Worm (Caenorhabditis elegans): ENCODE results near the gene aqp-6.

Gene aqp-6

ce11 chrV:10648146-10648545, at the start of gene aqp-6:
TSS of gene aqp-6 (plus strand) at chrV:10648446.
- TF ChIP-seq sea-1 (GFP tag; conservative IDR thresholded peaks at IDR 0.05), result no peak
- TF ChIP-seq B0310.2 (tag; optimal IDR thresholded peaks at IDR 0.05), result no peak
- TF ChIP-seq aly-1 (tag; optimal IDR thresholded peaks at IDR 0.05), result no peak
- no peak for TF ChIP-seq hmg-4 (GFP tag; optimal IDR thresholded peaks at IDR 0.05)
- no peak for TF ChIP-seq ceh-13 (GFP tag; optimal IDR thresholded peaks at IDR 0.05)
- no peak for TF ChIP-seq hnd-1 (tag; optimal IDR thresholded peaks at IDR 0.05)
- no peak for TF ChIP-seq tbx-11 (GFP tag; IDR thresholded peaks at IDR 0.05)
- no peak for TF ChIP-seq scrt-1 (GFP tag; IDR thresholded peaks at IDR 0.05)
- no peak for TF ChIP-seq ama-1 (optimal IDR thresholded peaks at IDR 0.05)
- no peak for TF ChIP-seq hmbx-1 (tag; optimal IDR thresholded peaks at IDR 0.05)
- TF ChIP-seq ets-7 (tag; optimal IDR thresholded peaks at IDR 0.05), result no peak
- TF ChIP-seq F13C5.2 (tag; optimal IDR thresholded peaks at IDR 0.05), result no peak

DNA sequence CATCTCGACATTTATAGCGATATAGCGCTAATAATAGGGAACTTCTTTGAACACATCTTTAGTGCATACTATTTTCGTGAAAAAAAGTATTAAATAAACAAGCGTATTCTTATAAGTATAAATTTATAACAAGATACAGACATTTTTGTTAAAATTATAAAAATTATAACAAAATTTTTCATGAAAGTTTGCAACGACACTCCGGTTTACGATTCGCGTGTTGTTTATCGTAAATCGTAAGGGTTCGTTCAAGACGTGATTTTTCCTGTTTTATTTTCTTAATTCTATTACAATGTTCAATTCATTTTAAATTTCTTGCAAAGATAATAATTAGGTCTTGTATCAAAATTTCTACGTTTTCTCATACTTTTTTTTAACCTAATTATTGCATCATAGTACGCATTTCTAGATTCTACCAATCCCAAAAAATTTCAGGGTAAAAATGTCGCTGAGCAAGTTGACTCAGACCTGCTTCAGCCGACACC, 49.5 kb upstream of the aqp-6 start, which contains the start of gene scpl-4:
Gene scpl-4 (plus strand): TSS at position 435 of the 485 bp plus-strand sequence.
- no peak for TF ChIP-seq tra-4 (tag; optimal IDR thresholded peaks at IDR 0.05)
- no peak for TF ChIP-seq F13C5.2 (tag; optimal IDR thresholded peaks at IDR 0.05)
- TF ChIP-seq scrt-1 (GFP tag; IDR thresholded peaks at IDR 0.05), result no peak
- no peak for TF ChIP-seq flt-1 (GFP tag; IDR thresholded peaks at IDR 0.05)
- TF ChIP-seq aly-1 (tag; optimal IDR thresholded peaks at IDR 0.05), result no peak
- TF ChIP-seq sea-1 (GFP tag; conservative IDR thresholded peaks at IDR 0.05), result no peak
- TF ChIP-seq tbx-11 (GFP tag; IDR thresholded peaks at IDR 0.05), result no peak
- TF ChIP-seq hmg-4 (GFP tag; optimal IDR thresholded peaks at IDR 0.05), result no peak
- TF ChIP-seq pes-1 (GFP tag; IDR thresholded peaks at IDR 0.05), result no peak
- no peak for TF ChIP-seq tbx-37 (GFP tag; conservative IDR thresholded peaks at IDR 0.05)
- no peak for TF ChIP-seq ceh-13 (GFP tag; optimal IDR thresholded peaks at IDR 0.05)
- no peak for TF ChIP-seq ets-7 (tag; optimal IDR thresholded peaks at IDR 0.05)
- TF ChIP-seq hmbx-1 (tag; optimal IDR thresholded peaks at IDR 0.05), result no peak
- no peak for TF ChIP-seq ama-1 (optimal IDR thresholded peaks at IDR 0.05)

DNA sequence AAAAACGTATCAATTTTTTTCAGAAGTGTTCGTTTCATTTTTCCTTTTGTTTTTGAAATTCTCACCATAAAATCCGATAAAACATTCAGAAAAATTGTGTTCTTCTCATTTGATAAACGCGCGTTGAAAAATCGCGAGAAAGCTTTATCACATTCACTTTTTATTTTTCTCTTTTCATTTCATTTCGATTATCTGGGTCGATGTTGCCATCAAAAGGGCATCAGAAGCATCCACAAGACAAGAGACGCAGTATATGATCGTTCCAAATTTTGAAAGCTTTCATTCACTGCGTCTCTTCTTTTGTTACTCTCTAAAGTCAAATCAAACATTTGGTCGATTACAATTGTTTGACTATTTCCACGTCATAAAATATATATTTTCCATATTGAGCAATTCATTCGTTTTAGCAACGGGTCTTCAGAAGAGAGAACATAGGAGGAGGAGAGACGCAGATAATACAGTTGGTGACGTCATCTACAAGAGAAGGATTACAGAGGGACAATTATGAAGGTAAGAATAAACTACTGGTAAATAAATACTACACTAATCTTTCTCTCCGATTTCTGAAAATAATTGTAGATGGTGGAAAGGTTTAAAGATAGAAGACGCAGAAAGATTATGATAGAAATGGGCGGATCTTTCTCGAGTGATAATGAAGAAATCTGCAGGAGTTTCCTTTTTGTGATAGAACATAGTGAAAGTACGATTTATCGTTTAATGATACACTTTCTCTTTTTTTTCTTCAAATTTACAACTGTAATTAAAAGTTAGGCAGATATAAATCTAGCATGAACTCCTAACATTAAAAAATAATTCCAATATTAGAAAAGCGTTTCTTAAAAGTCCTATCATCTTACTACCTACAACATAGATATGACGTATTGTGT, 46.0 kb upstream of the aqp-6 start, which contains the start of gene H27A22.1:
Gene H27A22.1 (plus strand): TSS at position 505 of the 887 bp plus-strand sequence.
- no peak for TF ChIP-seq ets-7 (tag; optimal IDR thresholded peaks at IDR 0.05)
- TF ChIP-seq F13C5.2 (tag; optimal IDR thresholded peaks at IDR 0.05), result no peak
- TF ChIP-seq tra-4 (tag; optimal IDR thresholded peaks at IDR 0.05), result no peak
- no peak for TF ChIP-seq ceh-36 (tag; optimal IDR thresholded peaks at IDR 0.05)
- TF ChIP-seq tbx-11 (GFP tag; IDR thresholded peaks at IDR 0.05), result no peak
- TF ChIP-seq ceh-13 (GFP tag; optimal IDR thresholded peaks at IDR 0.05), result no peak
- no peak for TF ChIP-seq flt-1 (GFP tag; IDR thresholded peaks at IDR 0.05)
- TF ChIP-seq tbx-37 (GFP tag; conservative IDR thresholded peaks at IDR 0.05), result no peak
- no peak for TF ChIP-seq B0310.2 (tag; optimal IDR thresholded peaks at IDR 0.05)

DNA sequence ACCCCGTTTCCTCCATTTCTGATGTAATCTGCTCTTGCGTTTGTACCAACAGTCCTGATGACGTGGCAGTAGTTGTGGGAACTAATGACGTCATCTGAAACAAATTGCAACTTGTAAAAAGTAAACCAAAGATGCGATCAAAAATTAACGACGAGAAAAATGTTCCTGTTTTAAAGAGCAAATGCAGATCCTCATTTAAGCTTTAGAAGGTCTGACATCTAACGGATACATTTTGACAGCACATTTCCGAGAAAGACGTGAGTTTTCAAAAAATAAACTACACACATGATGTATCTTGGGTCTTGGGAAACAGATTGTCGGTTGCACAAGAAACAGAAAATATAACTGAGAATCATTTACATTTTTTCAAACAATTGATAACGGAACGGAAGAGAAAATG, 32.8 kb upstream of the aqp-6 start, which contains the start of gene H09F14.1:
Gene H09F14.1 (minus strand): TSS at position 101 of the 400 bp plus-strand sequence.
- TF ChIP-seq ama-1 (optimal IDR thresholded peaks at IDR 0.05) (no peak), ceh-13 (GFP tag; optimal IDR thresholded peaks at IDR 0.05) (no peak), tra-4 (tag; optimal IDR thresholded peaks at IDR 0.05) (no peak), hmg-4 (GFP tag; optimal IDR thresholded peaks at IDR 0.05) (no peak), B0310.2 (tag; optimal IDR thresholded peaks at IDR 0.05) (no peak), hmbx-1 (tag; optimal IDR thresholded peaks at IDR 0.05) (no peak), F13C5.2 (tag; optimal IDR thresholded peaks at IDR 0.05) (no peak), tbx-11 (GFP tag; IDR thresholded peaks at IDR 0.05) (no peak), tbx-37 (GFP tag; conservative IDR thresholded peaks at IDR 0.05) (no peak), flt-1 (GFP tag; IDR thresholded peaks at IDR 0.05) (no peak), ets-7 (tag; optimal IDR thresholded peaks at IDR 0.05) (no peak), sea-1 (GFP tag; conservative IDR thresholded peaks at IDR 0.05) (no peak), pes-1 (GFP tag; IDR thresholded peaks at IDR 0.05) (no peak), ceh-36 (tag; optimal IDR thresholded peaks at IDR 0.05) (no peak), scrt-1 (GFP tag; IDR thresholded peaks at IDR 0.05) (no peak), aly-1 (tag; optimal IDR thresholded peaks at IDR 0.05) (no peak)

ce11 chrV:10630497-10630896, 17.7 kb upstream of the aqp-6 start:
- TF ChIP-seq aly-1 (tag; optimal IDR thresholded peaks at IDR 0.05) (no peak), pes-1 (GFP tag; IDR thresholded peaks at IDR 0.05) (no peak), hmg-4 (GFP tag; optimal IDR thresholded peaks at IDR 0.05) (no peak), hmbx-1 (tag; optimal IDR thresholded peaks at IDR 0.05) (no peak), flt-1 (GFP tag; IDR thresholded peaks at IDR 0.05) (no peak), sea-1 (GFP tag; conservative IDR thresholded peaks at IDR 0.05) (no peak), ceh-13 (GFP tag; optimal IDR thresholded peaks at IDR 0.05) (no peak), tra-4 (tag; optimal IDR thresholded peaks at IDR 0.05) (no peak), tbx-37 (GFP tag; conservative IDR thresholded peaks at IDR 0.05) (no peak), ceh-36 (tag; optimal IDR thresholded peaks at IDR 0.05) (no peak), hnd-1 (tag; optimal IDR thresholded peaks at IDR 0.05) (no peak), B0310.2 (tag; optimal IDR thresholded peaks at IDR 0.05) (no peak), scrt-1 (GFP tag; IDR thresholded peaks at IDR 0.05) (no peak), ets-7 (tag; optimal IDR thresholded peaks at IDR 0.05) (no peak), ama-1 (optimal IDR thresholded peaks at IDR 0.05) (no peak), F13C5.2 (tag; optimal IDR thresholded peaks at IDR 0.05) (no peak), tbx-11 (GFP tag; IDR thresholded peaks at IDR 0.05) (no peak)

DNA sequence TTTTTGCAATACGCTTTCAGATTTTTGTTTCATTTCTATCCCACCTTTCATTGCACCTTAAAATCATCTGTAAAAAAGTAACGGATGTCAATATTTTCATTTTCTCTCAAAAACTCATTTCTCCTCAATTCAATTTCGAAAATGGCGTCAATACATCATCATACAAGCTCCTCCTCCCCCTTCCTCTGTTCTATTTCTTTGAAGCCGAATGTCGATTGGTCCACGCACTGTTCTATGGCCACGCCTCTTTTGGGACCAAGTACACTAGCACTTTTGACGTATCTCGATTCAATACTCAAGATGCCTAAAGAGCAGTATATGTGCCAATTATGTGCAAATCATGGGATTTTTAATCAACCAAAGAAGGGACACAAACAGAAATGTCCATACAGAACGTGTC, 15.5 kb upstream of the aqp-6 start, which contains the start of gene mab-23:
Gene mab-23 (plus strand): TSS at position 301 of the 400 bp plus-strand sequence.
- TF ChIP-seq tra-4 (tag; optimal IDR thresholded peaks at IDR 0.05), result no peak
- no peak for TF ChIP-seq hmbx-1 (tag; optimal IDR thresholded peaks at IDR 0.05)
- TF ChIP-seq hmg-4 (GFP tag; optimal IDR thresholded peaks at IDR 0.05), result no peak
- TF ChIP-seq aly-1 (tag; optimal IDR thresholded peaks at IDR 0.05), result no peak
- TF ChIP-seq tbx-11 (GFP tag; IDR thresholded peaks at IDR 0.05), result no peak
- no peak for TF ChIP-seq ceh-36 (tag; optimal IDR thresholded peaks at IDR 0.05)
- no peak for TF ChIP-seq ets-7 (tag; optimal IDR thresholded peaks at IDR 0.05)
- TF ChIP-seq ama-1 (optimal IDR thresholded peaks at IDR 0.05), result no peak
- no peak for TF ChIP-seq ceh-13 (GFP tag; optimal IDR thresholded peaks at IDR 0.05)
- no peak for TF ChIP-seq scrt-1 (GFP tag; IDR thresholded peaks at IDR 0.05)

Measured in whole organism, early embryonic.